Fruit fly (Drosophila melanogaster) whole organism, embryonic: ENCODE measurements around the gene CG1999.

ENCODE experiments used
- CG10431 ChIP-seq: fragments of 200-800 bp; sonication (Bioruptor generic); optimal IDR thresholded peaks from 3 replicates; lab custom pipeline; 2018; ENCODE audit warnings: missing biosample characterization, mild to moderate bottlenecking, missing genetic modification characterization
- CG12236 ChIP-seq: fragments of 200-800 bp; sonication (Bioruptor generic); optimal IDR thresholded peaks from 2 replicates; lab custom pipeline; 2016; ENCODE audit warnings: missing biosample characterization, missing genetic modification characterization
- CG13894 ChIP-seq: fragments of 200-800 bp; sonication (Bioruptor generic); optimal IDR thresholded peaks from 3 replicates; lab custom pipeline; 2018; ENCODE audit warnings: missing biosample characterization, mild to moderate bottlenecking, missing genetic modification characterization, moderate library complexity
- CG1603 ChIP-seq: fragments of 200-800 bp; sonication (Bioruptor generic); optimal IDR thresholded peaks from 2 replicates; lab custom pipeline; 2019; ENCODE audit warnings: missing biosample characterization, mild to moderate bottlenecking, missing genetic modification characterization, moderate library complexity
- CG17829 ChIP-seq: fragments of 200-800 bp; optimal IDR thresholded peaks from 2 replicates; lab custom pipeline; 2019; ENCODE audit warnings: missing biosample characterization, mild to moderate bottlenecking, missing genetic modification characterization, moderate library complexity
- CG1792 ChIP-seq: fragments of 200-800 bp; sonication (Bioruptor generic); optimal IDR thresholded peaks from 2 replicates; lab custom pipeline; 2016; ENCODE audit warnings: missing biosample characterization, missing genetic modification characterization
- CG18011 ChIP-seq: fragments of 200-800 bp; sonication (Bioruptor generic); optimal IDR thresholded peaks from 2 replicates; lab custom pipeline; 2017; ENCODE audit warnings: missing biosample characterization, missing genetic modification characterization, mild to moderate bottlenecking, moderate library complexity, missing genotype
- CG31365 ChIP-seq: fragments of 200-800 bp; sonication (Bioruptor generic); optimal IDR thresholded peaks from 2 replicates; lab custom pipeline; 2018; ENCODE audit warnings: missing biosample characterization, mild to moderate bottlenecking, missing genetic modification characterization
- CG32532 ChIP-seq: fragments of 200-800 bp; sonication (Bioruptor generic); IDR thresholded peaks from 2 replicates; pipeline ENCODE4 v1.3.6; 2022; ENCODE audit warnings: missing biosample characterization, missing genetic modification characterization
- CG3407 ChIP-seq: fragments of 200-800 bp; sonication (Bioruptor generic); optimal IDR thresholded peaks from 2 replicates; lab custom pipeline; 2018; ENCODE audit warnings: missing biosample characterization, mild to moderate bottlenecking, missing genetic modification characterization
- CG3995 ChIP-seq: fragments of 200-800 bp; sonication (Bioruptor generic); optimal IDR thresholded peaks from 3 replicates; lab custom pipeline; 2016; ENCODE audit warnings: missing biosample characterization, missing genetic modification characterization
- CG6272 ChIP-seq: fragments of 200-800 bp; sonication (Bioruptor generic); IDR thresholded peaks from 2 replicates; pipeline ENCODE4 v1.3.6; 2022; ENCODE audit warnings: missing biosample characterization, missing genetic modification characterization
- CG6654 ChIP-seq: fragments of 200-800 bp; sonication (Bioruptor generic); optimal IDR thresholded peaks from 2 replicates; lab custom pipeline; 2017; ENCODE audit warnings: missing biosample characterization, mild to moderate bottlenecking, missing genetic modification characterization
- CG6765 ChIP-seq: fragments of 200-800 bp; sonication (Bioruptor generic); optimal IDR thresholded peaks from 3 replicates; lab custom pipeline; 2017; ENCODE audit warnings: missing biosample characterization, mild to moderate bottlenecking, missing genetic modification characterization
- CG7745 ChIP-seq: fragments of 200-800 bp; sonication (Bioruptor generic); optimal IDR thresholded peaks from 2 replicates; lab custom pipeline; 2018; ENCODE audit warnings: missing biosample characterization, mild to moderate bottlenecking, missing genetic modification characterization, moderate library complexity
- CG7839 ChIP-seq: fragments of 200-800 bp; sonication (Bioruptor generic); optimal IDR thresholded peaks from 3 replicates; lab custom pipeline; 2018; ENCODE audit warnings: missing biosample characterization, mild to moderate bottlenecking, missing genetic modification characterization, moderate library complexity
- CG7963 ChIP-seq: fragments of 200-800 bp; sonication (Bioruptor generic); IDR thresholded peaks from 3 replicates; pipeline ENCODE4 v1.3.6; 2022; ENCODE audit warnings: missing biosample characterization, missing genetic modification characterization; ENCODE audit not compliant: partially characterized antibody
- CG8290 ChIP-seq, 3 experiments: fragments of 200-800 bp; sonication (Bioruptor generic); optimal IDR thresholded peaks; 2 replicates each; lab custom pipeline; 2016 to 2019; ENCODE audit warnings: missing biosample characterization in 3 of 3, missing genetic modification characterization in 3 of 3, mild to moderate bottlenecking in 2 of 3, moderate library complexity in 1 of 3
- CTCF ChIP-seq: fragments of 200-800 bp; sonication (Bioruptor generic); optimal IDR thresholded peaks from 2 replicates; lab custom pipeline; 2017; ENCODE audit warnings: missing biosample characterization, mild to moderate bottlenecking, missing genetic modification characterization, moderate library complexity
- CrebB ChIP-seq: fragments of 200-800 bp; sonication (Bioruptor generic); optimal IDR thresholded peaks from 3 replicates; lab custom pipeline; 2018; ENCODE audit warnings: missing biosample characterization, mild to moderate bottlenecking, missing genetic modification characterization
- D19A ChIP-seq: fragments of 200-800 bp; optimal IDR thresholded peaks from 3 replicates; lab custom pipeline; 2019; ENCODE audit warnings: missing biosample characterization, mild to moderate bottlenecking, missing genetic modification characterization, moderate library complexity
- Dfd ChIP-seq, 2 experiments: fragments of >200 bp; optimal IDR thresholded peaks; 2 replicates each; lab custom pipeline; 2017; ENCODE audit warnings: missing biosample characterization in 2 of 2, missing genetic modification characterization in 2 of 2
- Hr51 ChIP-seq, 2 experiments: fragments of 200-800 bp; sonication (Bioruptor generic); optimal IDR thresholded peaks; 2 replicates in 1 of 2; 3 replicates in 1 of 2; lab custom pipeline; 2016 to 2018; ENCODE audit warnings: missing biosample characterization in 2 of 2, missing genetic modification characterization in 2 of 2, mild to moderate bottlenecking in 1 of 2, moderate library complexity in 1 of 2
- Med ChIP-seq: fragments of 200-800 bp; sonication (Bioruptor generic); peaks from one replicate; lab custom pipeline; 2016; ENCODE audit warnings: missing biosample characterization, missing genetic modification characterization, mild to moderate bottlenecking, inconsistent platforms, moderate library complexity
- Pdp1 ChIP-seq, 2 experiments: fragments of 200-800 bp; sonication (Bioruptor generic); optimal IDR thresholded peaks; 3 replicates each; lab custom pipeline; 2016; ENCODE audit warnings: missing biosample characterization in 2 of 2, missing genetic modification characterization in 2 of 2, mild to moderate bottlenecking in 1 of 2, moderate library complexity in 1 of 2
- Ptx1 ChIP-seq: fragments of 200-800 bp; sonication (Bioruptor generic); IDR thresholded peaks from 2 replicates; pipeline ENCODE4 v1.3.6; 2022; ENCODE audit warnings: missing biosample characterization, missing genetic modification characterization
- Sry-β ChIP-seq: fragments of 200-800 bp; sonication (Bioruptor generic); optimal IDR thresholded peaks from 2 replicates; lab custom pipeline; 2018; ENCODE audit warnings: missing biosample characterization, mild to moderate bottlenecking, missing genetic modification characterization, moderate library complexity
- Xbp1 ChIP-seq: fragments of 200-800 bp; sonication (Bioruptor generic); optimal IDR thresholded peaks from 3 replicates; lab custom pipeline; 2016; ENCODE audit warnings: missing biosample characterization, mild to moderate bottlenecking, missing genetic modification characterization
- bbx ChIP-seq: fragments of 200-800 bp; sonication (Bioruptor generic); IDR thresholded peaks from 2 replicates; pipeline ENCODE4 v1.3.6; 2022; ENCODE audit warnings: missing biosample characterization, missing genetic modification characterization; ENCODE audit not compliant: partially characterized antibody
- cad ChIP-seq: fragments of >200 bp; optimal IDR thresholded peaks from 2 replicates; lab custom pipeline; 2017; ENCODE audit warnings: missing biosample characterization, missing genetic modification characterization
- caup ChIP-seq: fragments of 200-800 bp; sonication (Bioruptor generic); optimal IDR thresholded peaks from 3 replicates; lab custom pipeline; 2017; ENCODE audit warnings: missing biosample characterization, mild to moderate bottlenecking, missing genetic modification characterization, moderate library complexity; ENCODE audit not compliant: severe bottlenecking
- croc ChIP-seq: fragments of 200-800 bp; sonication (Bioruptor generic); conservative IDR thresholded peaks from 3 replicates; pipeline ENCODE4 v1.3.6; 2022; ENCODE audit warnings: missing biosample characterization, missing genetic modification characterization
- dm ChIP-seq: fragments of 200-800 bp; sonication (Bioruptor generic); optimal IDR thresholded peaks from 3 replicates; lab custom pipeline; 2016; ENCODE audit warnings: missing biosample characterization, missing genetic modification characterization
- eve ChIP-seq, 2 experiments: fragments of >200 bp; optimal IDR thresholded peaks; 2 replicates each; lab custom pipeline; 2017; ENCODE audit warnings: missing biosample characterization in 2 of 2, missing genetic modification characterization in 2 of 2
- gem ChIP-seq: fragments of 200-800 bp; sonication (Bioruptor generic); optimal IDR thresholded peaks from 2 replicates; lab custom pipeline; 2019; ENCODE audit warnings: missing biosample characterization, mild to moderate bottlenecking, missing genetic modification characterization, moderate library complexity
- gsb ChIP-seq: fragments of 200-800 bp; sonication (Bioruptor generic); IDR thresholded peaks from 2 replicates; pipeline ENCODE4 v1.3.6; 2022; ENCODE audit warnings: missing biosample characterization, missing genetic modification characterization
- inv ChIP-seq: fragments of 200-800 bp; sonication (Bioruptor generic); IDR thresholded peaks from 2 replicates; pipeline ENCODE4 v1.3.6; 2022; ENCODE audit warnings: missing biosample characterization, missing genetic modification characterization; ENCODE audit not compliant: partially characterized antibody
- kni ChIP-seq: fragments of 200-800 bp; sonication (Bioruptor generic); optimal IDR thresholded peaks from 3 replicates; lab custom pipeline; 2017; ENCODE audit warnings: mild to moderate bottlenecking, missing biosample characterization, missing genetic modification reagents, missing genetic modification characterization
- pita ChIP-seq: fragments of 200-800 bp; sonication (Bioruptor generic); optimal IDR thresholded peaks from 2 replicates; lab custom pipeline; 2017; ENCODE audit warnings: missing biosample characterization, mild to moderate bottlenecking, missing genetic modification characterization
- rib ChIP-seq: fragments of 200-800 bp; sonication (Bioruptor generic); IDR thresholded peaks from 2 replicates; pipeline ENCODE4 v1.3.6; 2022; ENCODE audit warnings: missing biosample characterization, missing genetic modification characterization
- row ChIP-seq: fragments of 200-800 bp; sonication (Bioruptor generic); IDR thresholded peaks from 3 replicates; pipeline ENCODE4 v1.3.6; 2022; ENCODE audit warnings: missing biosample characterization, missing genetic modification characterization
- sima ChIP-seq: fragments of 200-800 bp; sonication (Bioruptor generic); optimal IDR thresholded peaks from 2 replicates; lab custom pipeline; 2016; ENCODE audit warnings: missing biosample characterization, missing genetic modification characterization

Gene CG1999

dm6 chrX:7339610-7340326, 18.8 kb upstream of the CG1999 start (continued):
- TF ChIP-seq CG18011 (GFP tag; lab: Kevin White, UChicago) (no peak), CrebB (tag; lab: Kevin White, UChicago) (no peak), CG6654 (peak; percentile 98), CG1603 (tag; lab: Kevin White, UChicago) (no peak), CG3995 (GFP tag; lab: Kevin White, UChicago) (no peak), rib (GFP tag; lab: Robert Waterston, UW) (no peak), Dfd (GFP tag; optimal IDR thresholded peaks at IDR 0.05; lab: Kevin White, UChicago) (no peak), CG7963 (GFP tag; lab: Robert Waterston, UW) (no peak), CG6272 (no peak), CG7745 (tag; lab: Kevin White, UChicago) (no peak), CG17829 (tag; lab: Kevin White, UChicago) (no peak), kni (GFP tag; lab: Kevin White, UChicago) (peak; percentile 6), dm (peak; percentile 21), CG10431 (GFP tag; lab: Kevin White, UChicago) (peak; percentile 61), CG1792 (GFP tag; lab: Kevin White, UChicago) (no peak), croc (GFP tag; lab: Robert Waterston, UW) (no peak), CG6765 (GFP tag; lab: Kevin White, UChicago) (no peak), Xbp1 (GFP tag; lab: Kevin White, UChicago) (peak; percentile 11)

dm6 chrX:7340667-7341066, 17.9 kb upstream of the CG1999 start:
- TF ChIP-seq CG31365 (tag; lab: Kevin White, UChicago) = peak; percentile 94
- TF ChIP-seq pita (GFP tag; lab: Kevin White, UChicago) = peak; percentile 7
- TF ChIP-seq CTCF (GFP tag; lab: Kevin White, UChicago) = peak; percentile 4
- TF ChIP-seq inv (GFP tag; lab: Robert Waterston, UW) = no peak
- no peak for TF ChIP-seq CG3407 (GFP tag; lab: Kevin White, UChicago)
- TF ChIP-seq CG8290 (GFP tag; optimal IDR thresholded peaks at IDR 0.05; lab: Kevin White, UChicago) = no peak
- TF ChIP-seq CG8290 (tag; optimal IDR thresholded peaks at IDR 0.05; lab: Kevin White, UChicago) = no peak
- TF ChIP-seq cad (GFP tag; lab: Kevin White, UChicago) = no peak
- peak in 1 of 2 experiments; percentile 59 for TF ChIP-seq eve (GFP tag; optimal IDR thresholded peaks at IDR 0.05; lab: Kevin White, UChicago)

- no peak for TF ChIP-seq Sry-β
- peak; percentile 57 for TF ChIP-seq Med (GFP tag; lab: Kevin White, UChicago)
- TF ChIP-seq gsb = no peak
- peak; percentile 65 for TF ChIP-seq D19A (tag; lab: Kevin White, UChicago)
- no peak for TF ChIP-seq rib (GFP tag; lab: Robert Waterston, UW)
- TF ChIP-seq CG13894 (tag; lab: Kevin White, UChicago) = peak; percentile 10
- TF ChIP-seq gem (tag; lab: Kevin White, UChicago) = peak; percentile 23
- TF ChIP-seq sima (GFP tag; lab: Kevin White, UChicago) = no peak
- peak in 1 of 2 experiments; percentile 30 for TF ChIP-seq Pdp1 (GFP tag; optimal IDR thresholded peaks at IDR 0.05; lab: Kevin White, UChicago)
- no peak for TF ChIP-seq caup (GFP tag; lab: Kevin White, UChicago)
- TF ChIP-seq CG1603 (tag; lab: Kevin White, UChicago) = peak; percentile 9
- TF ChIP-seq bbx (GFP tag; lab: Robert Waterston, UW) = no peak
- TF ChIP-seq Ptx1 (GFP tag; lab: Robert Waterston, UW) = 0 out of 2 replicates have a peak, but pooled peaks have one; percentile 17
- TF ChIP-seq row (GFP tag; lab: Robert Waterston, UW) = peak; percentile 42; the same call in 1 of the 3 replicates
- no peak for TF ChIP-seq CG12236
- TF ChIP-seq Hr51 (GFP tag; optimal IDR thresholded peaks at IDR 0.05; lab: Kevin White, UChicago) = peak in 1 of 2 experiments; percentile 5
- peak; percentile 22; the same call in 1 of the 2 replicates for TF ChIP-seq CG32532 (GFP tag; lab: Robert Waterston, UW)
- TF ChIP-seq CG6272 = no peak
- TF ChIP-seq CG7839 (tag; lab: Kevin White, UChicago) = no peak
Measured at dm6 chrX:7342998-7343397, 15.6 kb upstream of the CG1999 start.
